Fruit fly (Drosophila melanogaster): ENCODE data around the gene Arp1.

The Arp1 gene

dm6 chr3R:12654253-12654623, 37.3 kb upstream of the Arp1 start, which contains the start of gene CG6225:
Gene CG6225 (plus strand): TSS chr3R:12654577.
- TF ChIP-seq h (optimal IDR thresholded peaks at IDR 0.05): no peak

dm6 chr3R:12656946-12657566, 34.5 kb upstream of the Arp1 start:
- no peak for TF ChIP-seq insv (optimal IDR thresholded peaks at IDR 0.05)
- TF ChIP-seq Sin3A (optimal IDR thresholded peaks at IDR 0.05): no peak
- TF ChIP-seq psq (optimal IDR thresholded peaks at IDR 0.05): no peak
- no peak for TF ChIP-seq Myc (optimal IDR thresholded peaks at IDR 0.05)
- TF ChIP-seq ttk (optimal IDR thresholded peaks at IDR 0.05): no peak
- no peak for TF ChIP-seq h (optimal IDR thresholded peaks at IDR 0.05)

dm6 chr3R:12662531-12662930, 29.0 kb upstream of the Arp1 start, which contains the start of gene CG14395:
Gene CG14395 (plus strand): TSS chr3R:12662831.
- TF ChIP-seq h (optimal IDR thresholded peaks at IDR 0.05) (no peak), Sin3A (optimal IDR thresholded peaks at IDR 0.05) (no peak), Myc (optimal IDR thresholded peaks at IDR 0.05) (no peak), ttk (optimal IDR thresholded peaks at IDR 0.05) (no peak), insv (optimal IDR thresholded peaks at IDR 0.05) (no peak), psq (optimal IDR thresholded peaks at IDR 0.05) (no peak)

DNA sequence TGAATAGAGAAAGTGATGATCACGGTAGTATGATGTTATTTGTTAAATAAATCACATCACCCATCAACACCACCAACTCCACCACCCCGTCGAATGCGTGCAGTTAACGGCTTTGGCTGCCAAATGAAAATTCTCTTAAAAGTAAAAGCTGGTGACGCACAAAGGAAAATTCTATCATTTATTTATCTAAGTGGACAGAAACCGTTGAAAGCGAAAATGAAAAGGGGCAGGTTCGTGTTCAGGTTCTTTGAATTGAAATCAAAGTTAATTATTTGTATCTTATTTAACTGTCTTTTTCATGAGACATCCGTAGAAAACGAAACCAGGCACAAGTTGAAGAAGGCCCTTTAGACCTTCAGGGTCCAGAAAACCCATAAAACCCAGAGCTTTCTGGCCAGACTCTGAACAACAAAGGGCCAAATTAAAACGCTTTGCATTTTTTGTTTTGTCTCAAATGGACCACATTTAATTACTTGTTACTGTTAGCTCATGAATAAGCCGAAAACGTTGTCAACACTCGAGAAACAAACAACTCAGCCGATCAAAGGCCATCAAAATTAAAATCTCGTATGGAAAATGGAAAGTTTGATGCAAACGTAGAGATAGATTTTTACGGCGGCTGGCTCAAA, 25.2 kb upstream of the Arp1 start:
- TF ChIP-seq h (optimal IDR thresholded peaks at IDR 0.05) (no peak), psq (optimal IDR thresholded peaks at IDR 0.05) (no peak), Myc (optimal IDR thresholded peaks at IDR 0.05) (no peak), insv (optimal IDR thresholded peaks at IDR 0.05) (no peak), Sin3A (optimal IDR thresholded peaks at IDR 0.05) (no peak), ttk (optimal IDR thresholded peaks at IDR 0.05) (no peak)

DNA sequence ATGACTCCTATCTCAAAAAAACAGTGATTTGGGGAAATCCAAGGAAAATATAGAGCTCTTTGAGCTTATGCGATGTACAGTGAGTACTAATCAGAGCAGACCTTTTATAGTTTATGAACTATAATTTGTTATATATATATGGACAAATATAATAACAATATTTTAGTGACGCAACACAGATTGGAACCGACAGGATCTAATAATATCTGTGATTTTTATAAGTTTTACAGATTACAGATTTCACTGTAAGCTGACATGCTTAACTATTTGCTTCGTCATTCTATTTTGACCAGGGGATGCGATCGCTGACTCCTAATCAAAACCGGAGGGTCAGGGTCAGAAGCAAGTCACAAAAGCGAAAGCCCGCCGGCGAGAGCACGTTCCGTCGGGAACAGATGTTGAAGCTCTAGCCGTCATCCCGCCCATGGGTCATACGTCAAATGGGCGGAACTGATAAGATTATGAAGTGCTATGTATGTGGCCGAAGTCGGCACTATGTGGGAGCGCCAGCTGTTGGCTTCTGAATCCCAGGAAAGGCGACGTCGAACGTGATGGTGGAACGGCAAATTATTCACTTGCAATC, 17.4 kb upstream of the Arp1 start, which contains the start of gene Gnmt:
Gnmt (plus strand) TSS at position 568 of the 583 bp plus-strand sequence.
- no peak for TF ChIP-seq ttk (optimal IDR thresholded peaks at IDR 0.05)
- no peak for TF ChIP-seq psq (optimal IDR thresholded peaks at IDR 0.05)
- TF ChIP-seq Myc (optimal IDR thresholded peaks at IDR 0.05): no peak
- TF ChIP-seq insv (optimal IDR thresholded peaks at IDR 0.05): no peak
- no peak for TF ChIP-seq h (optimal IDR thresholded peaks at IDR 0.05)
- TF ChIP-seq Sin3A (optimal IDR thresholded peaks at IDR 0.05): no peak

- TF ChIP-seq ttk (optimal IDR thresholded peaks at IDR 0.05): no peak
- TF ChIP-seq Sin3A (optimal IDR thresholded peaks at IDR 0.05): no peak
- no peak for TF ChIP-seq h (optimal IDR thresholded peaks at IDR 0.05)
- no peak for TF ChIP-seq insv (optimal IDR thresholded peaks at IDR 0.05)
- no peak for TF ChIP-seq psq (optimal IDR thresholded peaks at IDR 0.05)
- no peak for TF ChIP-seq Myc (optimal IDR thresholded peaks at IDR 0.05)
These were observed 15.4 kb upstream of the Arp1 start, which contains the start of gene CG43630 for dm6 chr3R:12676160-12676559. Gene CG43630 (minus strand): TSS chr3R:12676260.

DNA sequence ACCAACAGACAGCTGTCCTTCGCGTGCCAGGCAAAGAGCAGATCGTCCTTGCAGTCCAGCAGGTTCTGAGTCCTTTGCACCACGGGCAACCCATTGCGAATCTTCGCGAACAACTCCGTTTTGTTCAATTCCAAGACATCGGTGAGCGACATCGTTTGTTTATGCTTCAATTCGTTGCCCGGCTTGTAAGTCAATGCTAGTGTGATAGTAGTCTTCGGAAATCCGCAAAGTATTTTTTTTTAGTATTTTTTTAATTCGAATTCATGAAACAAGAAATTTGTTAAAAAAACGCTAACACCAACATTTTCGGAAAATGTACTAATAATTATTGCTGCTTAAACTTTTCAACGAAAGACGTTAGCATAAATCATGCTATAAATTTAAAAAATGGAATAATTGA, 12.7 kb upstream of the Arp1 start, which contains the start of gene mbo:
mbo (minus strand) TSS at position 203 of the 400 bp plus-strand sequence.
- TF ChIP-seq insv (optimal IDR thresholded peaks at IDR 0.05) (no peak), h (optimal IDR thresholded peaks at IDR 0.05) (no peak), psq (optimal IDR thresholded peaks at IDR 0.05) (no peak), Sin3A (optimal IDR thresholded peaks at IDR 0.05) (no peak), ttk (optimal IDR thresholded peaks at IDR 0.05) (no peak), Myc (optimal IDR thresholded peaks at IDR 0.05) (no peak)

DNA sequence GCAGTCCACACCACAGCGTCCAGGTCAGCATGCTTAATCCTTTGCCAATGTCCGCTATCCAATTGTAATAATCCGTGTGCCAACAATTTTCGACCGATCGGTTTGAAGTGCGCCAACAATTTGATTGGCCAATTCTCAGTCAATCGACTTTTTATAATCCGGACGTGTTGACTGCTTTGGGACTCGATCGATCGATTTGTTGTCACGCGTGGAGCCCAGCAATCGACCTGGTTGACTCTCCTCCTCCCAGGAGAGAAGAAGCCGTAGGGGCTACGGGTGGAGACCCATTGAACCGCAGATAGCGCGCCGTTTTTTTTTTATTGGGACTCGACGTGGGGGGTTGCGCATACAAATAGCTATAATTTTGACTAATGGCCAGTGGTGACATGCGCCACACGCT, 10.3 kb upstream of the Arp1 start, which contains the start of gene Cyp313a4:
Cyp313a4 (minus strand) TSS at position 101 of the 400 bp plus-strand sequence.
- TF ChIP-seq Myc (optimal IDR thresholded peaks at IDR 0.05) (no peak), h (optimal IDR thresholded peaks at IDR 0.05) (no peak)

dm6 chr3R:12685290-12685689, 6.3 kb upstream of the Arp1 start:
- no peak for TF ChIP-seq h (optimal IDR thresholded peaks at IDR 0.05)
- TF ChIP-seq psq (optimal IDR thresholded peaks at IDR 0.05): no peak
- TF ChIP-seq insv (optimal IDR thresholded peaks at IDR 0.05): no peak
- TF ChIP-seq ttk (optimal IDR thresholded peaks at IDR 0.05): no peak
- no peak for TF ChIP-seq Sin3A (optimal IDR thresholded peaks at IDR 0.05)
- no peak for TF ChIP-seq Myc (optimal IDR thresholded peaks at IDR 0.05)

DNA sequence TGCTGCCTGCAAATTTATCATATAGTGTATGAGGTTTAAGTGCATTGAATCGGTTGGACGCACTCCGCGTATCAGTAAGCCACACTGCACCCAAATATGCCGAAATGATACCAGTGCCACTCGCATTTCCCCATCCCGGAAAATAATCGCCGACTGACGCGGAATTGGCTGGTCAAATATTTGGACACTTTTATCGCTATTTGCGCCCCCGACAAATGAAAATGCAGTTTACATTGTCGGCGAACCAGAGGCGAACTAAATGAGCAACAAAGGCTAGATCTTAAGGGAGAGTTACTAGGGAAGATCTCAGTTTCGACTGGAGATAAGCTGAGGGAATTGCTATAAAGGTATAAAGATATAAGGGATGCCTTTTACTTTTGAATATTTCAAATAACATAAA, 3.4 kb upstream of the Arp1 start:
- TF ChIP-seq Sin3A (optimal IDR thresholded peaks at IDR 0.05) (no peak), psq (optimal IDR thresholded peaks at IDR 0.05) (no peak), h (optimal IDR thresholded peaks at IDR 0.05) (no peak), ttk (optimal IDR thresholded peaks at IDR 0.05) (no peak), Myc (optimal IDR thresholded peaks at IDR 0.05) (no peak), insv (optimal IDR thresholded peaks at IDR 0.05) (no peak)

dm6 chr3R:12688672-12689417, 2.7 kb upstream of the Arp1 start, which contains the start of gene kar:
Gene kar (minus strand): TSS chr3R:12689367.
- TF ChIP-seq insv (optimal IDR thresholded peaks at IDR 0.05) (no peak), ttk (optimal IDR thresholded peaks at IDR 0.05) (no peak), Sin3A (optimal IDR thresholded peaks at IDR 0.05) (no peak), h (optimal IDR thresholded peaks at IDR 0.05) (no peak), Myc (optimal IDR thresholded peaks at IDR 0.05) (no peak), psq (optimal IDR thresholded peaks at IDR 0.05) (no peak)

- no peak for TF ChIP-seq h (optimal IDR thresholded peaks at IDR 0.05)
- TF ChIP-seq psq (optimal IDR thresholded peaks at IDR 0.05): no peak
- TF ChIP-seq ttk (optimal IDR thresholded peaks at IDR 0.05): no peak
- no peak for TF ChIP-seq Myc (optimal IDR thresholded peaks at IDR 0.05)
- TF ChIP-seq insv (optimal IDR thresholded peaks at IDR 0.05): no peak
- TF ChIP-seq Sin3A (optimal IDR thresholded peaks at IDR 0.05): no peak
These were observed 954 bp downstream of the Arp1 start, which contains the start of gene CG31347 for dm6 chr3R:12692497-12692896. Gene CG31347 (minus strand): TSS chr3R:12692597.
